Worm (Caenorhabditis elegans): Measurements from ENCODE around the gene fbxa-54.

The fbxa-54 gene

DNA sequence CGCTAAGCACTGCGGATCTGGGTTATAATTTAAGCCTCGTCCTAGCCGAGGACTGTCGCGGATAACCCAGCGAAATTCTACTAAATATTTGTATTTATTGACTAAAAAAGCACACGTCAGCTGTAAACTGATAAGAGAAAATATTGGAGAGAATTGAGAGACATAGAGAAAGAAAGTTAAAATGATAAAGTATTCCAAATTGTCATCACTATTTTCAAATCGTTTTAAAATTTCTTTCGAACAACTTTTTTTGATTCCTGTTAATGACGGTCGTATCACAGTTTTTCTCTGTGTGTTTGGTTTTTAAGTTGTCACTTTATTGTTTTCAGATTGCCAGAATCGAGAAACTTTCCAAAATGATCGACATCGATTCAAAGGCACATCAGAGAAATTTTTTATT lies 5.8 kb downstream of the fbxa-54 start, which contains the start of gene fbxa-51:
fbxa-51 (plus strand) TSS at position 322 of the 400 bp plus-strand sequence.
- TF ChIP-seq mdl-1 (tag; optimal IDR thresholded peaks at IDR 0.05) (no peak), fos-1 (tag; optimal IDR thresholded peaks at IDR 0.05) (no peak), eor-1 (tag; optimal IDR thresholded peaks at IDR 0.05) (no peak), daf-12 (tag; optimal IDR thresholded peaks at IDR 0.05) (no peak), elt-2 (tag; optimal IDR thresholded peaks at IDR 0.05) (peak; percentile 58), tbx-2 (tag; optimal IDR thresholded peaks at IDR 0.05) (no peak)

DNA sequence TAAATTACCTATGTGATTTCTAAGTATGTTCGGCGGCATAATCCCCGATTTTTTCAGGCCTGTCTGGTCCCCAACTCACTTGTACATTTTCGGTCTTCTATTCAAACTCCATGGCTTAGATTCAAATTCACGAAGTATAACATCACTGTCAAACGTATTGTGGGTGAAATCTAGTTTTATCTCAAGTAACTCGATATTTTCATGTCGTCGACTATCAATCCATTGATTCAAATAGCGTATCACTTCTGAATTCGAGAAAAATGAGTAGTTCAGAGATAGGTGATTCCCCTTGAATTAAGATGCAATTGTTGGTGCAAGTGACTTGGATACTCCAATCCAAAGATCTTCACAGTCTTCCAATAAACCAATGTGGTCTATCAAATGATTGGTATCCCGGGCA lies 8.5 kb downstream of the fbxa-54 start:
- TF ChIP-seq nhr-11 (tag; optimal IDR thresholded peaks at IDR 0.05) (no peak), egl-5 (tag; optimal IDR thresholded peaks at IDR 0.05) (no peak), ceh-16 (tag; optimal IDR thresholded peaks at IDR 0.05) (no peak), nfya-1 (tag; optimal IDR thresholded peaks at IDR 0.05; ENCODE audit: insufficient read depth) (no peak), nhr-23 (tag; optimal IDR thresholded peaks at IDR 0.05) (no peak), daf-12 (tag; optimal IDR thresholded peaks at IDR 0.05) (no peak), skn-1 (tag; optimal IDR thresholded peaks at IDR 0.05) (no peak), nhr-76 (tag; optimal IDR thresholded peaks at IDR 0.05) (no peak), ztf-4 (tag; optimal IDR thresholded peaks at IDR 0.05) (no peak), snpc-4 (tag; optimal IDR thresholded peaks at IDR 0.05) (no peak), unc-39 (tag; optimal IDR thresholded peaks at IDR 0.05) (no peak), pha-4 (tag; optimal IDR thresholded peaks at IDR 0.05) (no peak), jun-1 (tag; optimal IDR thresholded peaks at IDR 0.05) (no peak), ceh-28 (tag; optimal IDR thresholded peaks at IDR 0.05) (no peak), R02D3.7 (tag; optimal IDR thresholded peaks at IDR 0.05) (no peak), tbx-2 (tag; optimal IDR thresholded peaks at IDR 0.05) (no peak), elt-1 (tag; optimal IDR thresholded peaks at IDR 0.05) (no peak), nhr-43 (tag; optimal IDR thresholded peaks at IDR 0.05; ENCODE audit: poor library complexity, severe bottlenecking) (no peak), eor-1 (tag; optimal IDR thresholded peaks at IDR 0.05) (no peak)

DNA sequence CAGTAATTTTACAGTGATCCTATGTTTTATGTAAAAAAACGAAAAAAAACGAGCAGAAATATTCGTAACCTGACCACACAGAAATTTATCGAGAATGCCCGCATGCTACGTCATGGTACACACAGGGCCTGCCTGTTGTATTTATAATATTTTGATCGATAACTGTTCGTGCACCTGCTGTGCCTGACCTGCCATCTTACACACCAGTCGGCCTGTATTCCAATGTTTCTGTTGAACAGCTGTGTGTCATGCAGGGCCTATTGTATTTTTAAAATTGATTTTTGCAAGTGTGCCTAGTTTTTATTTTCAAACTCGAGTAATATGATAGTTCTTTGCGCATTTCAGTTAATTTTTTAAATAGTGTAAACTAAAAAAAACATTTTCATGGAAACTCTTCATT lies 10.1 kb downstream of the fbxa-54 start:
- TF ChIP-seq daf-12 (tag; optimal IDR thresholded peaks at IDR 0.05) (no peak), nfya-1 (tag; optimal IDR thresholded peaks at IDR 0.05; ENCODE audit: insufficient read depth) (no peak), ama-1 (optimal IDR thresholded peaks at IDR 0.05) (no peak), nhr-43 (tag; optimal IDR thresholded peaks at IDR 0.05; ENCODE audit: poor library complexity, severe bottlenecking) (no peak), ceh-82 (tag; optimal IDR thresholded peaks at IDR 0.05) (no peak), tbx-2 (tag; optimal IDR thresholded peaks at IDR 0.05) (no peak)

DNA sequence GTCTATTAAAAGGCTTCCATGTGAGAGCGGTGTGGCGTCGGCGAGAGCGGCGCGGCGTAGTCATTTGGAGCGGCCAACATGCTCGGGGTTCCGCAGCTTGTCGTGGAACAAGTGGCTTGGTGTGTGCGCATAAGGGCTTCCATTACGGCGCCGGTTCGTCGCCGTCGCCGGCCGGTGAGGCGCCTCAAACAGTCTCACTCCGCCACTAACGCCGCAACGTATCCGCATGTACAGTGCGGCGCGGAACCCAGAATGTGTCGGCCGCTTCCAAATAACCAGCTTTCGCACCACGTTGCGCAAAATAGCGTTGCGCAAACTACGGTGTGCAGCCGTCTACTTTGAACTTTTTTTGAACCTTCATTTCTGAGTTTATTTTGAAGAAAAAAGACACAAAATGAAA lies 14.8 kb downstream of the fbxa-54 start:
- TF ChIP-seq pha-4 (tag; optimal IDR thresholded peaks at IDR 0.05) = no peak
- TF ChIP-seq lin-15B (tag; optimal IDR thresholded peaks at IDR 0.05) = no peak
- no peak for TF ChIP-seq nhr-11 (tag; optimal IDR thresholded peaks at IDR 0.05)
- no peak for TF ChIP-seq elt-1 (tag; optimal IDR thresholded peaks at IDR 0.05)
- TF ChIP-seq nhr-77 (tag; optimal IDR thresholded peaks at IDR 0.05) = no peak
- no peak for TF ChIP-seq ztf-11 (tag; optimal IDR thresholded peaks at IDR 0.05)
- TF ChIP-seq nhr-25 (tag; optimal IDR thresholded peaks at IDR 0.05) = no peak
- TF ChIP-seq nhr-76 (tag; optimal IDR thresholded peaks at IDR 0.05) = no peak
- no peak for TF ChIP-seq skn-1 (tag; optimal IDR thresholded peaks at IDR 0.05)
- no peak for TF ChIP-seq nhr-67 (tag; optimal IDR thresholded peaks at IDR 0.05)
- TF ChIP-seq egl-5 (tag; optimal IDR thresholded peaks at IDR 0.05) = no peak
- TF ChIP-seq nfya-1 (tag; optimal IDR thresholded peaks at IDR 0.05; ENCODE audit: insufficient read depth) = no peak
- no peak for TF ChIP-seq fkh-10 (GFP tag; optimal IDR thresholded peaks at IDR 0.05)
- TF ChIP-seq ztf-4 (tag; optimal IDR thresholded peaks at IDR 0.05) = no peak
- TF ChIP-seq daf-12 (tag; optimal IDR thresholded peaks at IDR 0.05) = no peak
- no peak for TF ChIP-seq nhr-28 (tag; optimal IDR thresholded peaks at IDR 0.05)
- no peak for TF ChIP-seq mdl-1 (tag; optimal IDR thresholded peaks at IDR 0.05)

DNA sequence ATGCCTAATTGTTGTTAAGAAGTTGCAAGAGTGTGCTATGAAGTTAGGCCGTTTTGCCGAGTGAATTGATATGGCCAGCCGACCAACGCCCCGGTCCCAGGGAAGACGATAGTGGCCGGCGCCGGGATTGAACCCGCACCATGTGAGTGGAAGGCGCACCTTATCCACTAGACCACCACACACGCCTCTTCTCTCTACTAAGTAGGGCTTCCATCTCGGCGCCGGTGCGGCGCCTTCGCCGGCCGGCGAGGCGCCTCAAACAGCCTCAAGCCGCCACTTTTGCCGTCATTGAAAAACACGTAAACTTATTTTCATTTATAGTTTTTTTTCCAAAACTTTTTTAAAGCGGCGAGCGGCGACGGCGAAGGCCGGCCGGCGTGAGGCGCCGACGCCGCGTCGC lies 22.8 kb downstream of the fbxa-54 start:
- TF ChIP-seq eor-1 (tag; optimal IDR thresholded peaks at IDR 0.05) = no peak
- TF ChIP-seq lin-15B (tag; optimal IDR thresholded peaks at IDR 0.05) = no peak

DNA sequence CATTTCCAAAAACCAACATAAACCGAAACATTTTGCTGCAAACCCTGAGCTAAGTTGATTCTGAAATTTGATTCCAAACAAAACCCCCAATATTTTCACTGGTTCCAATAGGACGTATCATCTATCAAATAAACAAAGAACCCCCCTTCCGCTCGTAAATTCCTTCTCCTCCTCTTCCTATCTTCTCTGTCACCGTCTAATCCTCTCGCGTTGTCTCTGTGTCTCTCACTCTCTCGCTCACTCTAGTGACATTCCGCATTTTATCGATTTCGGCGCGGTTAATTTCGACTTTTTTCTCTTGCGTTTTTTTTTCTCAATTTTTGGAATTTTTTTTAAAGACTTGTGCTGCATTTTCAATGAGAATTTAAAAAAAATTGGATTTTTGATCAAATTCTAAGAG lies 25.8 kb downstream of the fbxa-54 start:
- TF ChIP-seq fkh-2 (tag; optimal IDR thresholded peaks at IDR 0.05) = no peak
- no peak for TF ChIP-seq nhr-43 (tag; optimal IDR thresholded peaks at IDR 0.05; ENCODE audit: poor library complexity, severe bottlenecking)
- peak; percentile 45 for TF ChIP-seq elt-2 (tag; optimal IDR thresholded peaks at IDR 0.05)
- peak; percentile 77 for TF ChIP-seq nfya-1 (tag; optimal IDR thresholded peaks at IDR 0.05; ENCODE audit: insufficient read depth)
- TF ChIP-seq hmg-11 (tag; optimal IDR thresholded peaks at IDR 0.05) = peak; percentile 55
- peak; percentile 89 for TF ChIP-seq ceh-28 (tag; optimal IDR thresholded peaks at IDR 0.05)
- TF ChIP-seq nhr-25 (tag; optimal IDR thresholded peaks at IDR 0.05) = peak; percentile 1
- TF ChIP-seq lin-39 (tag; optimal IDR thresholded peaks at IDR 0.05) = peak; percentile 70

Measured in whole organism, L3 larva.